Fruit fly (Drosophila melanogaster) whole organism, wandering third instar larva: ENCODE measurements around the gene mRpL10.

Source experiments
- Abd-B ChIP-seq: fragments of >200 bp; optimal IDR thresholded peaks from 2 replicates; lab custom pipeline; 2017; ENCODE audit warnings: missing biosample characterization, missing genetic modification characterization
- CG32264 ChIP-seq: fragments of 200-800 bp; sonication (Bioruptor generic); optimal IDR thresholded peaks from 2 replicates; lab custom pipeline; 2016; ENCODE audit warnings: missing biosample characterization, missing genetic modification characterization
- CG9705 ChIP-seq: fragments of 200-800 bp; sonication (Bioruptor generic); optimal IDR thresholded peaks from 2 replicates; lab custom pipeline; 2018; ENCODE audit warnings: missing biosample characterization, mild to moderate bottlenecking, missing genetic modification characterization
- CrebA ChIP-seq: fragments of 200-800 bp; sonication (Bioruptor generic); optimal IDR thresholded peaks from 2 replicates; lab custom pipeline; 2016; ENCODE audit warnings: missing biosample characterization, mild to moderate bottlenecking, missing genetic modification characterization, borderline replicate concordance
- Dfd ChIP-seq: fragments of >200 bp; optimal IDR thresholded peaks from 2 replicates; lab custom pipeline; 2017; ENCODE audit warnings: missing biosample characterization, missing genetic modification characterization
- Dif ChIP-seq: fragments of 200-275, 200-300 bp; sonication (Bioruptor generic); optimal IDR thresholded peaks from 2 replicates; lab custom pipeline; 2018; ENCODE audit warnings: missing biosample characterization, missing genetic modification characterization; ENCODE audit not compliant: partially characterized antibody
- GATAd ChIP-seq: sonication (Bioruptor generic); optimal IDR thresholded peaks from 2 replicates; lab custom pipeline; 2016; ENCODE audit warnings: missing biosample characterization, missing genetic modification characterization
- HLH106 ChIP-seq: fragments of 200-800 bp; optimal IDR thresholded peaks from 3 replicates; lab custom pipeline; 2019; ENCODE audit warnings: missing biosample characterization, mild to moderate bottlenecking, missing genetic modification characterization, moderate library complexity
- Hnf4 ChIP-seq: fragments of 200-800 bp; sonication (Bioruptor generic); optimal IDR thresholded peaks from 2 replicates; lab custom pipeline; 2016; ENCODE audit warnings: missing biosample characterization, mild to moderate bottlenecking, missing genetic modification characterization
- Hr78 ChIP-seq: fragments of >200 bp; optimal IDR thresholded peaks from 2 replicates; lab custom pipeline; 2017; ENCODE audit warnings: missing biosample characterization, missing genetic modification characterization
- Hr83 ChIP-seq: fragments of 200-300 bp; sonication (Bioruptor generic); optimal IDR thresholded peaks from 2 replicates; lab custom pipeline; 2016; ENCODE audit warnings: missing biosample characterization, mild to moderate bottlenecking, missing genetic modification characterization, moderate library complexity; ENCODE audit not compliant: poor library complexity, severe bottlenecking
- Jra ChIP-seq: sonication (Bioruptor generic); optimal IDR thresholded peaks from 2 replicates; lab custom pipeline; 2016; ENCODE audit warnings: missing biosample characterization, missing genetic modification characterization
- Mio ChIP-seq: sonication (Bioruptor generic); optimal IDR thresholded peaks from 2 replicates; lab custom pipeline; 2016; ENCODE audit warnings: missing biosample characterization, missing genetic modification characterization
- Myc ChIP-seq: fragments of >200 bp; optimal IDR thresholded peaks from 2 replicates; lab custom pipeline; 2017
- N ChIP-seq: fragments of >200 bp; optimal IDR thresholded peaks from 2 replicates; lab custom pipeline; 2018; ENCODE audit warnings: missing biosample characterization, missing external identifiers, missing genetic modification characterization
- OdsH ChIP-seq: fragments of 200-800 bp; sonication (Bioruptor generic); optimal IDR thresholded peaks from 2 replicates; lab custom pipeline; 2016; ENCODE audit warnings: missing biosample characterization, mild to moderate bottlenecking, missing genetic modification characterization
- Rel ChIP-seq, 2 experiments: fragments of 200-800 bp; sonication (Bioruptor generic) in 1 of 2; optimal IDR thresholded peaks; 2 replicates in 1 of 2; 3 replicates in 1 of 2; lab custom pipeline; 2016 to 2019; ENCODE audit warnings: mild to moderate bottlenecking in 2 of 2, missing biosample characterization in 2 of 2, missing genetic modification characterization in 2 of 2, moderate library complexity in 1 of 2
- Sp1 ChIP-seq: fragments of 200-800 bp; sonication (Bioruptor generic); optimal IDR thresholded peaks from 3 replicates; lab custom pipeline; 2019; ENCODE audit warnings: missing biosample characterization, mild to moderate bottlenecking, missing genetic modification characterization, moderate library complexity
- Vsx2 ChIP-seq: fragments of 200-300, 225-300 bp; sonication (Bioruptor generic); optimal IDR thresholded peaks from 2 replicates; lab custom pipeline; 2018; ENCODE audit warnings: missing biosample characterization, missing genetic modification characterization; ENCODE audit not compliant: partially characterized antibody
- br ChIP-seq: fragments of 200-800 bp; sonication (Bioruptor generic); optimal IDR thresholded peaks from 2 replicates; lab custom pipeline; 2016; ENCODE audit warnings: missing biosample characterization, missing genetic modification characterization
- brk ChIP-seq: fragments of 200-800 bp; sonication (Bioruptor generic); optimal IDR thresholded peaks from 2 replicates; lab custom pipeline; 2016; ENCODE audit warnings: missing biosample characterization, mild to moderate bottlenecking, missing genetic modification characterization
- dl ChIP-seq, 2 experiments: fragments of 175-275, 200-275 bp in 1 of 2; fragments of 200-275 bp in 1 of 2; sonication (Bioruptor generic); optimal IDR thresholded peaks; lab custom pipeline; 2018; ENCODE audit warnings: mild to moderate bottlenecking in 2 of 2, missing biosample characterization in 2 of 2, missing genetic modification characterization in 2 of 2, moderate library complexity in 2 of 2; ENCODE audit not compliant: partially characterized antibody in 2 of 2, insufficient read depth in 1 of 2
- dmrt93B ChIP-seq: fragments of 200-800 bp; sonication (Bioruptor generic); optimal IDR thresholded peaks from 2 replicates; lab custom pipeline; 2018; ENCODE audit warnings: missing biosample characterization, mild to moderate bottlenecking, missing genetic modification characterization
- dsf ChIP-seq: sonication (Bioruptor generic); optimal IDR thresholded peaks from 2 replicates; lab custom pipeline; 2016; ENCODE audit warnings: missing biosample characterization, missing genetic modification characterization, borderline replicate concordance
- ey ChIP-seq: fragments of 200-800 bp; sonication (Bioruptor generic); optimal IDR thresholded peaks from 2 replicates; lab custom pipeline; 2016; ENCODE audit warnings: missing biosample characterization, missing genetic modification characterization
- foxo ChIP-seq, 2 experiments: fragments of 200-800 bp; sonication (Bioruptor generic); optimal IDR thresholded peaks; 2 replicates in 1 of 2; 3 replicates in 1 of 2; lab custom pipeline; 2016 to 2017; ENCODE audit warnings: missing biosample characterization in 2 of 2, missing genetic modification characterization in 2 of 2
- fru ChIP-seq: fragments of 200-800 bp; sonication (Bioruptor generic); optimal IDR thresholded peaks from 3 replicates; lab custom pipeline; 2016; ENCODE audit warnings: missing biosample characterization, mild to moderate bottlenecking, missing genetic modification characterization
- h ChIP-seq: fragments of 200-800 bp; sonication (Bioruptor generic); optimal IDR thresholded peaks from 3 replicates; lab custom pipeline; 2016; ENCODE audit warnings: missing biosample characterization, mild to moderate bottlenecking, missing genetic modification characterization
- jim ChIP-seq: fragments of 175-275, 200-325 bp; sonication (Bioruptor generic); optimal IDR thresholded peaks from 2 replicates; lab custom pipeline; 2016; ENCODE audit warnings: missing biosample characterization, mild to moderate bottlenecking, missing genetic modification characterization
- lola ChIP-seq: fragments of >200 bp; optimal IDR thresholded peaks from 2 replicates; lab custom pipeline; 2017; ENCODE audit warnings: missing biosample characterization, missing genetic modification characterization
- pan ChIP-seq: fragments of >200 bp; optimal IDR thresholded peaks from 2 replicates; lab custom pipeline; 2017
- psq ChIP-seq: fragments of 200-800 bp; sonication (Bioruptor generic); optimal IDR thresholded peaks from 3 replicates; lab custom pipeline; 2017; ENCODE audit warnings: missing biosample characterization, mild to moderate bottlenecking, missing genetic modification characterization, moderate library complexity
- rgr ChIP-seq: fragments of 200-800 bp; sonication (Bioruptor generic); optimal IDR thresholded peaks from 3 replicates; lab custom pipeline; 2016; ENCODE audit warnings: missing biosample characterization, mild to moderate bottlenecking, missing genetic modification characterization
- sage ChIP-seq: fragments of 200-800 bp; sonication (Bioruptor generic); optimal IDR thresholded peaks from 2 replicates; lab custom pipeline; 2016; ENCODE audit warnings: missing biosample characterization, mild to moderate bottlenecking, missing genetic modification characterization
- sv ChIP-seq: fragments of 200-800 bp; sonication (Bioruptor generic); optimal IDR thresholded peaks from 3 replicates; lab custom pipeline; 2016; ENCODE audit warnings: missing biosample characterization, missing genetic modification characterization
- tai ChIP-seq: sonication (Bioruptor generic); optimal IDR thresholded peaks from 2 replicates; lab custom pipeline; 2016; ENCODE audit warnings: missing biosample characterization, missing genetic modification characterization
- usp ChIP-seq: fragments of >200 bp; optimal IDR thresholded peaks from 2 replicates; lab custom pipeline; 2017; ENCODE audit warnings: missing biosample characterization, missing genetic modification characterization
- woc ChIP-seq: sonication (Bioruptor generic); optimal IDR thresholded peaks from 2 replicates; lab custom pipeline; 2016; ENCODE audit warnings: missing biosample characterization, mild to moderate bottlenecking, missing genetic modification characterization

Gene mRpL10

DNA sequence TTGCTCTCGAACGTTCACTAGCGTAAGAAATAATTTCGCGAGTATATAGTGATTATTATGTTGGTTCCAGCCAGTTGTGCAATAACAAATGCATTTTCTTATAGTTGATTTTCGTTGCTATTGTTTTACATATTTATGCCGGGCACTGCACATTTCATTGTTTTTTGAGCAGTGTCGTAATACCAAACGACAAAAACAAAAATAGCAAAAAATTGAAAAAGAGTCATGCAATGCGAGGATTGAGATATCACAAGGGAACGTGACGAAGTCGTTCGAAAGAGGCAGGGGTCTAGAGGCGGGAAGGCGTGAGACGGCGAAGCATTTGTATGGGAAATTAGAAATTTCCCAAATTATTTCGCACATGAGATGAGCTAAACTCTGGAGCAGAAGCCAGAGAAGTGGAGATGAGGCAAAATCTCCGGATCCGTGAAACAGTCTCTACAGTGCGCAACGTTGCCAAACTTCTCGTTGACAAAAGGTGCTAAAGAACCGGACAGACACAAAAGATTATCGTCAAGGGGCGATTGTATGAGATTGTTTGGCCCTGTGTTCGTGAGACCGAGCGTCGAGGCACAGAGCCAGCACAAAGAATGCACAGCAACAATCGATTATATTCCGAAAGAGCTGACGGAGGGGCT, 38.2 kb upstream of the mRpL10 start:
- no peak for TF ChIP-seq Hr78 (GFP tag; lab: Kevin White, UChicago)
- no peak for TF ChIP-seq br (GFP tag; lab: Kevin White, UChicago)
- no peak for TF ChIP-seq jim (GFP tag; lab: Kevin White, UChicago)
- no peak for TF ChIP-seq dsf (GFP tag; lab: Kevin White, UChicago)
- TF ChIP-seq foxo (GFP tag; optimal IDR thresholded peaks at IDR 0.05; lab: Kevin White, UChicago) = no peak
- no peak for TF ChIP-seq Vsx2 (GFP tag; lab: Kevin White, UChicago)
- no peak for TF ChIP-seq psq (GFP tag; lab: Kevin White, UChicago)
- no peak for TF ChIP-seq Myc
- no peak for TF ChIP-seq fru (GFP tag; lab: Kevin White, UChicago)
- no peak for TF ChIP-seq Hnf4 (GFP tag; lab: Kevin White, UChicago)
- TF ChIP-seq Sp1 = no peak
- TF ChIP-seq CG32264 (GFP tag; lab: Kevin White, UChicago) = no peak
- TF ChIP-seq Mio = peak; percentile 19
- no peak for TF ChIP-seq dmrt93B
- peak; percentile 14 for TF ChIP-seq Dif (GFP tag; lab: Kevin White, UChicago)
- TF ChIP-seq tai (GFP tag; lab: Kevin White, UChicago) = no peak
- TF ChIP-seq Hr83 (GFP tag; lab: Kevin White, UChicago) = no peak
- peak; percentile 52 for TF ChIP-seq h (GFP tag; lab: Kevin White, UChicago)
- TF ChIP-seq woc = no peak
- no peak for TF ChIP-seq pan (lab: Kevin White, UChicago)
- no peak for TF ChIP-seq OdsH
- TF ChIP-seq sv (GFP tag; lab: Kevin White, UChicago) = no peak
- TF ChIP-seq Rel (GFP tag; optimal IDR thresholded peaks at IDR 0.05; lab: Kevin White, UChicago) = no peak
- peak; percentile 32 for TF ChIP-seq Rel (tag; optimal IDR thresholded peaks at IDR 0.05; lab: Kevin White, UChicago)
- no peak for TF ChIP-seq Jra
- TF ChIP-seq sage (GFP tag; lab: Kevin White, UChicago) = no peak
- TF ChIP-seq Dfd (GFP tag; lab: Kevin White, UChicago) = no peak
- TF ChIP-seq usp = no peak
- TF ChIP-seq Abd-B (GFP tag; lab: Kevin White, UChicago) = no peak
- no peak for TF ChIP-seq lola
- TF ChIP-seq CG9705 (GFP tag; lab: Kevin White, UChicago) = no peak
- TF ChIP-seq GATAd = no peak
- TF ChIP-seq ey (GFP tag; lab: Kevin White, UChicago) = no peak
- no peak for TF ChIP-seq N (GFP tag; lab: Kevin White, UChicago)
- TF ChIP-seq CrebA (GFP tag; lab: Kevin White, UChicago) = no peak
- no peak for TF ChIP-seq dl (GFP tag; optimal IDR thresholded peaks at IDR 0.05; lab: Kevin White, UChicago; ENCODE audit: insufficient read depth in 1 of 2, partially characterized antibody in 2 of 2)
- peak; percentile 16 for TF ChIP-seq HLH106 (tag; lab: Kevin White, UChicago)
- TF ChIP-seq rgr (GFP tag; lab: Kevin White, UChicago) = peak; percentile 42
- no peak for TF ChIP-seq brk (GFP tag; lab: Kevin White, UChicago)
- TF ChIP-seq, all 38 proteins: peak for 6

DNA sequence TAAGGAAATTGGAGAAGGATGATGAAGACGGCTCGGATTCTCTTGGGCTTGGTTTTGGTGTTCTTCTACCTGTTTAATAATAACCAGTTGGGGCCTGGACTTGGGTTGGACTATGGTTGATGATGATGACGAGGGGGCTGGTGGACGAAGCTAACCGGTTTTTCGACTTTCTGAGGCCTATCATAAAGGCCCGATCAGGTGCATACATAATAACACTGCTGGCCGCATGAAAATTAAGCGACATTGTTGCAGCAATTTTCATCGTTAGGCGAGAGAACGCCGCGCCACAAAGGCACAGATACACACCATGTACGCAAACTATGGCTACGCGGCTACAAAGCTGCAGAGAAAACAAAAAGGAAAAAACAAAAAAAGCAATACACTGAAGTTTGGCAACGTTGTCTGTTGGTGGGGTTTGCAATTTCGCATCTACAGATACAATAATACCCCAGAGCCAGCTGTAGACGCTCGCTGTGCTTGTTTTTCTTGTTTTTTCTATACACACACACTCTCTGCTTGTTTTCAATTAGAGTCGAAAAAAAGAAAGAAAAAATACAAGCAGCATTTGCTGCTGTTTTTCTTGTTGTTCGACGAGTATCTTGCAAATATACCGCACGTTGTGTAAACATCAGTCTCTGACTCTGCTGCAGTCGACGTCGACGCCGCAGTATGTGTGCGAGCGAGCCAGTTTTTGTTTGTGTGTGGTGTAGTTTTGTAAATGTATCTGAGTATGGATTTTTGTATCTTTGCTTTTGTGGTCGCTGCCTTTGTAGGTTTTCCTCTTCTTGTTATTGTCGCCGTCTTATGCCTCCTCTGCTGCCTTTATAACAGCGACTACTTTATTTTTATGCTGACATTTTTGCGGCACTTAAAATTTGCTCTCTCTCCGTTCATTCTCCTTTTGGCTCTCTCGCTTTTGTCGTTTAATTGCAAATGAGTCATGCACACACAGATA, 37.2 kb upstream of the mRpL10 start:
- TF ChIP-seq Dfd (GFP tag; lab: Kevin White, UChicago) = no peak
- peak; percentile 98 for TF ChIP-seq brk (GFP tag; lab: Kevin White, UChicago)
- peak; percentile 30 for TF ChIP-seq sv (GFP tag; lab: Kevin White, UChicago)
- no peak for TF ChIP-seq pan (lab: Kevin White, UChicago)
- peak; percentile 93 for TF ChIP-seq jim (GFP tag; lab: Kevin White, UChicago)
- peak; percentile 82 for TF ChIP-seq Dif (GFP tag; lab: Kevin White, UChicago)
- peak; percentile 97 for TF ChIP-seq Hr83 (GFP tag; lab: Kevin White, UChicago)
- TF ChIP-seq Abd-B (GFP tag; lab: Kevin White, UChicago) = no peak
- peak; percentile 92 for TF ChIP-seq Rel (GFP tag; optimal IDR thresholded peaks at IDR 0.05; lab: Kevin White, UChicago)
- TF ChIP-seq Rel (tag; optimal IDR thresholded peaks at IDR 0.05; lab: Kevin White, UChicago) = peak; percentile 82
- peak; percentile 83 for TF ChIP-seq CG9705 (GFP tag; lab: Kevin White, UChicago)
- TF ChIP-seq Hnf4 (GFP tag; lab: Kevin White, UChicago) = peak; percentile 89
- peak; percentile 74 to 97 for TF ChIP-seq foxo (GFP tag; optimal IDR thresholded peaks at IDR 0.05; lab: Kevin White, UChicago)
- TF ChIP-seq Jra = peak; percentile 94
- TF ChIP-seq dmrt93B = peak; percentile 51
- TF ChIP-seq woc = peak; percentile 80
- TF ChIP-seq HLH106 (tag; lab: Kevin White, UChicago) = peak; percentile 62
- TF ChIP-seq h (GFP tag; lab: Kevin White, UChicago) = peak; percentile 89
- peak; percentile 93 for TF ChIP-seq tai (GFP tag; lab: Kevin White, UChicago)
- TF ChIP-seq GATAd = no peak
- TF ChIP-seq fru (GFP tag; lab: Kevin White, UChicago) = peak; percentile 88
- peak; percentile 90 for TF ChIP-seq br (GFP tag; lab: Kevin White, UChicago)
- TF ChIP-seq Myc = no peak
- TF ChIP-seq usp = no peak
- TF ChIP-seq ey (GFP tag; lab: Kevin White, UChicago) = peak; percentile 49
- TF ChIP-seq dl (GFP tag; optimal IDR thresholded peaks at IDR 0.05; lab: Kevin White, UChicago; ENCODE audit: insufficient read depth in 1 of 2, partially characterized antibody in 2 of 2) = peak; percentile 57 to 60
- TF ChIP-seq CrebA (GFP tag; lab: Kevin White, UChicago) = peak; percentile 98
- TF ChIP-seq Mio = peak; percentile 40
- peak; percentile 76 for TF ChIP-seq Vsx2 (GFP tag; lab: Kevin White, UChicago)
- TF ChIP-seq sage (GFP tag; lab: Kevin White, UChicago) = peak; percentile 97
- TF ChIP-seq Sp1 = peak; percentile 94
- peak; percentile 83 for TF ChIP-seq psq (GFP tag; lab: Kevin White, UChicago)
- TF ChIP-seq rgr (GFP tag; lab: Kevin White, UChicago) = peak; percentile 88
- peak; percentile 90 for TF ChIP-seq OdsH
- TF ChIP-seq N (GFP tag; lab: Kevin White, UChicago) = no peak
- TF ChIP-seq Hr78 (GFP tag; lab: Kevin White, UChicago) = no peak
